Worm (Caenorhabditis elegans): ENCODE results near the gene cyp-32A1.

DNA sequence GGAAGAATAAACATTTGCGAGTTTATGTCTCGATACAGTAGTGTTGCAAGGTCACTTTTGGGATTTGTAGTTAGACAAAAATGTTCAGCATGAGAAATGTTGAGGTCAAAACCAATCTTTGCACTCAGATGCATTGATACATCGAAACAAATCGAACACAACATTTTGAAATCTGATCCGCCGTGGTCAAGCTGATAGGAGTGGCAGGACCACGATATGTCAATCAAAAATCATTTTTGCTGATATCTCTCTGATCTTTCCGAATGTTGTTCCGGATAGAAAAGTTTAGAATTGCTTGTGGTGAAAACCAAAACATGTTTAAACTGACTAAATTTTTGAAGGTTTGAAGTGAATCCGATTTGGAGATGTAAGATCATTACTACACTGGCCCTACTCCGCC, 44.2 kb downstream of the cyp-32A1 start:
- no peak for TF ChIP-seq jun-1 (tag; optimal IDR thresholded peaks at IDR 0.05)
- no peak for TF ChIP-seq nhr-11 (tag; optimal IDR thresholded peaks at IDR 0.05)
- no peak for TF ChIP-seq lin-15B (tag; optimal IDR thresholded peaks at IDR 0.05)
- TF ChIP-seq fos-1 (tag; optimal IDR thresholded peaks at IDR 0.05) = no peak
- TF ChIP-seq lin-39 (tag; optimal IDR thresholded peaks at IDR 0.05) = no peak
- no peak for TF ChIP-seq daf-12 (tag; optimal IDR thresholded peaks at IDR 0.05)
- TF ChIP-seq nhr-25 (tag; optimal IDR thresholded peaks at IDR 0.05) = no peak
- TF ChIP-seq nhr-237 (tag; optimal IDR thresholded peaks at IDR 0.05) = no peak
- TF ChIP-seq R02D3.7 (tag; optimal IDR thresholded peaks at IDR 0.05) = no peak
- TF ChIP-seq aly-2 (tag; optimal IDR thresholded peaks at IDR 0.05) = no peak
- no peak for TF ChIP-seq nfya-1 (tag; optimal IDR thresholded peaks at IDR 0.05; ENCODE audit: insufficient read depth)
- no peak for TF ChIP-seq ceh-16 (tag; optimal IDR thresholded peaks at IDR 0.05)
- no peak for TF ChIP-seq snpc-4 (tag; optimal IDR thresholded peaks at IDR 0.05)
